Fruit fly (Drosophila melanogaster): Measurements from ENCODE around the gene CG16952.

Gene CG16952

dm6 chrX:15887247-15887616 is 17.2 kb downstream of the CG16952 start, which contains the start of gene tay (continued):
- TF ChIP-seq fd3F (GFP tag; optimal IDR thresholded peaks at IDR 0.05) (no peak), Hsf (GFP tag; optimal IDR thresholded peaks at IDR 0.05) (no peak), CG16863 (GFP tag; optimal IDR thresholded peaks at IDR 0.05) (no peak), Fer2 (tag; optimal IDR thresholded peaks at IDR 0.05) (no peak), trh (GFP tag; optimal IDR thresholded peaks at IDR 0.05) (no peak), Mad (GFP tag; optimal IDR thresholded peaks at IDR 0.05) (no peak), sob (GFP tag; IDR thresholded peaks at IDR 0.05) (0 out of 2 replicates have a peak, but pooled peaks have one; percentile 32), bigmax (GFP tag; optimal IDR thresholded peaks at IDR 0.05) (peak; percentile 47), crol (GFP tag; IDR thresholded peaks at IDR 0.05) (no peak), sima (GFP tag; optimal IDR thresholded peaks at IDR 0.05) (no peak), peb (GFP tag; IDR thresholded peaks at IDR 0.05) (no peak), zfh2 (GFP tag; optimal IDR thresholded peaks at IDR 0.05) (peak; percentile 35), CG2129 (GFP tag; IDR thresholded peaks at IDR 0.05; ENCODE audit: partially characterized antibody) (no peak), knrl (GFP tag; IDR thresholded peaks at IDR 0.05; ENCODE audit: partially characterized antibody) (peak; percentile 71), NFAT (GFP tag; IDR thresholded peaks at IDR 0.05) (no peak), NfI (GFP tag; optimal IDR thresholded peaks at IDR 0.05) (no peak), CHES-1-like (GFP tag; optimal IDR thresholded peaks at IDR 0.05) (peak; percentile 1), CG7357 (GFP tag; IDR thresholded peaks at IDR 0.05) (peak; percentile 99), CG7987 (GFP tag; optimal IDR thresholded peaks at IDR 0.05) (no peak), Bdp1 (GFP tag; optimal IDR thresholded peaks at IDR 0.05) (no peak), CG10267 (tag; optimal IDR thresholded peaks at IDR 0.05) (peak; percentile 19), CG7372 (GFP tag; IDR thresholded peaks at IDR 0.05) (no peak), CoRest (tag; optimal IDR thresholded peaks at IDR 0.05) (no peak), CG3995 (GFP tag; optimal IDR thresholded peaks at IDR 0.05) (peak; percentile 98), Lpt (GFP tag; optimal IDR thresholded peaks at IDR 0.05) (no peak), abd-A (tag; optimal IDR thresholded peaks at IDR 0.05) (no peak), jumu (GFP tag; optimal IDR thresholded peaks at IDR 0.05) (peak; percentile 14), sd (tag; optimal IDR thresholded peaks at IDR 0.05) (no peak), Asciz (GFP tag; optimal IDR thresholded peaks at IDR 0.05) (no peak), usp (GFP tag; optimal IDR thresholded peaks at IDR 0.05) (no peak), CG8944 (GFP tag; optimal IDR thresholded peaks at IDR 0.05) (no peak), ato (GFP tag; IDR thresholded peaks at IDR 0.05; ENCODE audit: partially characterized antibody) (peak; percentile 81), pum (GFP tag; optimal IDR thresholded peaks at IDR 0.05) (no peak), CG15601 (tag; optimal IDR thresholded peaks at IDR 0.05) (no peak), CG17186 (GFP tag; optimal IDR thresholded peaks at IDR 0.05) (peak; percentile 20), disco-r (GFP tag; optimal IDR thresholded peaks at IDR 0.05) (no peak), CG12942 (GFP tag; optimal IDR thresholded peaks at IDR 0.05) (no peak), CG1233 (GFP tag; optimal IDR thresholded peaks at IDR 0.05) (no peak), CG14860 (GFP tag; IDR thresholded peaks at IDR 0.05; ENCODE audit: partially characterized antibody) (no peak; the same call in 2 of the 3 replicates), CG14441 (GFP tag; IDR thresholded peaks at IDR 0.05) (no peak), MBD-R2 (GFP tag; IDR thresholded peaks at IDR 0.05) (0 out of 2 replicates have a peak, but pooled peaks have one; percentile 8), br (optimal IDR thresholded peaks at IDR 0.05) (no peak), H2.0 (GFP tag; IDR thresholded peaks at IDR 0.05) (no peak), Vsx1 (GFP tag; optimal IDR thresholded peaks at IDR 0.05) (no peak), CG13424 (tag; optimal IDR thresholded peaks at IDR 0.05) (no peak), HmgD (GFP tag; optimal IDR thresholded peaks at IDR 0.05) (peak; percentile 10), amos (GFP tag; IDR thresholded peaks at IDR 0.05; ENCODE audit: partially characterized antibody) (peak; percentile 82), tup (GFP tag; optimal IDR thresholded peaks at IDR 0.05) (no peak), Fer1 (GFP tag; optimal IDR thresholded peaks at IDR 0.05) (no peak), CG4730 (GFP tag; IDR thresholded peaks at IDR 0.05) (no peak), CG18599 (GFP tag; optimal IDR thresholded peaks at IDR 0.05) (no peak), CG17612 (GFP tag; IDR thresholded peaks at IDR 0.05) (no peak)

Data from whole organism, embryonic.